Fruit fly (Drosophila melanogaster): ENCODE data around the gene mil.

mil gene

DNA sequence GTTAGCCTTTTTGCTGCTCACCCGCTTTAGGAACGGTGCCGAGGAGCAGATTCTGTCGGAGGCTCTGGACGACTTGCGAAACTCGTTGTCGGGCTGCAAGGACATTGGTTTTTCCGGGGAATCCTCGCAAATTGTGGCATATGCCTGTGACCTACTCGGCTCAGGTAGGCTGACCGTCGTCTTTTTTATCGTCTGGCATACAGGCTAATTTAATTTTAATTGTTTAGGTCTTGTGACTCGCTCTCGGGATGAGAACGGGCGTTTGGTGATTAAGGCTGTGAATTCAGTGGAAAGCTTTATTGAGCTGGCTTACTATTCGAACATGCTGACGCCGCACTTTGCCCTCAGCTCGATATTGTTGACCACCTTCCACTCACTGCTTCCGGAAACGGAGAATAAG lies 19.2 kb downstream of the mil start:
- TF ChIP-seq OdsH (GFP tag; optimal IDR thresholded peaks at IDR 0.05) = no peak
- TF ChIP-seq dsx (GFP tag; optimal IDR thresholded peaks at IDR 0.05; ENCODE audit: poor library complexity, severe bottlenecking) = no peak
- no peak for TF ChIP-seq topi (GFP tag; optimal IDR thresholded peaks at IDR 0.05)
- no peak for TF ChIP-seq CG34406 (GFP tag; optimal IDR thresholded peaks at IDR 0.05)
- no peak for TF ChIP-seq achi (GFP tag; optimal IDR thresholded peaks at IDR 0.05)
- TF ChIP-seq CG6792 (GFP tag; optimal IDR thresholded peaks at IDR 0.05) = no peak
- no peak for TF ChIP-seq CG10631 (GFP tag; optimal IDR thresholded peaks at IDR 0.05)
- TF ChIP-seq CG8319 (GFP tag; optimal IDR thresholded peaks at IDR 0.05) = no peak
- TF ChIP-seq CG8632 (GFP tag; optimal IDR thresholded peaks at IDR 0.05) = no peak
- no peak for TF ChIP-seq CG9139 (GFP tag; optimal IDR thresholded peaks at IDR 0.05)
- no peak for TF ChIP-seq acj6 (GFP tag; optimal IDR thresholded peaks at IDR 0.05)
- no peak for TF ChIP-seq CG11762 (GFP tag; optimal IDR thresholded peaks at IDR 0.05; ENCODE audit: insufficient read depth)
- TF ChIP-seq svp (GFP tag) = no peak
- no peak for TF ChIP-seq CG11294 (GFP tag; IDR thresholded peaks at IDR 0.05)
- no peak for TF ChIP-seq Sox14 (GFP tag; optimal IDR thresholded peaks at IDR 0.05)
- no peak for TF ChIP-seq Ets96B (tag; optimal IDR thresholded peaks at IDR 0.05)

DNA sequence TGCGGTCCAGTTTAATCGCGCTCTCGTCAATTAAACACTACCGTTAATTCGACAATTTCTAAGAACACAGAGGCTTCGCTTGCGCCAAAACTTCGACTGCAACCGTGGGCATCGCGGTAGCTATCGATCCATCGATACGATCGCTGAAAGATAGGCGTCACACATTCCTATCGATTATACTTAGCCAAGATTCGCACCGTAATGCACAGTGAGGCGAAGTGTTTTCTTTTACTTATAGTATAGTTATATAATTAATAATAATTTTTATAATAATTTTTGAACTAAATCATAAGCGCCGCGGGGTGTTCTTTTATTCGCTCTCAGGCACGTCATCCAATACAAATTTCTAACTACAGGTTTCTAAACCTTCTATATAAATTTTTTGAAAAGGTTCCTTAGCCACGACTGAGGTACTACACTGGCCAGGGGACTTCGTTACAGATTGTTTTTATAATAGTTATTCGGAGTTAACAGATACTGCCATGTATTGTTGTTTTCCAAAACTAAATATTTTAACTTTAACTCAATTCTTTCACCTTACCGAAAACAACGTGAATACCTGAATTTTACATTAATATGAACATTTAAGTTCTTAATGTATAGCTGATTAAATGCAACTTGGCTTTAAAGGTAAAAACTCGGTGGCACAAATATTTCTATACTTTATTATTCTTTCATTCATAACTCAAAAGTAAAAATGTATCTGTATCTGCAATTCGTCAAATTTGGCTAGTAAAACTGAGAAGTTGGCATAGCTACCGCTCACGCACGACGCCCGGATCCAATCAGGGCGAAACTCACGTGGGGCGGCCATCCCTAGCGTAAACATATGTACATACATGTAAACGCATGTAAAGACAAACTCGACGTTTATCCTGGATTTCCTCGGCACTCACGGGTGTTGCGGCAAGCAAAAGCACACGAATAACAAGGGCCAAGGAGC lies 25.8 kb downstream of the mil start, which contains the start of the genes NSD and BOD1:
TSS of gene NSD (minus strand) at position 102 of the 943 bp plus-strand sequence.
TSS of gene BOD1 (plus strand) at position 494 of the 943 bp plus-strand sequence.
- TF ChIP-seq CG1621 (tag; optimal IDR thresholded peaks at IDR 0.05) (no peak), topi (GFP tag; optimal IDR thresholded peaks at IDR 0.05) (peak; percentile 37), CG11294 (GFP tag; IDR thresholded peaks at IDR 0.05) (peak; percentile 46; the same call in 1 of the 2 replicates), fkh (GFP tag; optimal IDR thresholded peaks at IDR 0.05) (no peak), net (GFP tag; optimal IDR thresholded peaks at IDR 0.05) (no peak), Sox14 (GFP tag; optimal IDR thresholded peaks at IDR 0.05) (no peak), CG7368 (GFP tag; optimal IDR thresholded peaks at IDR 0.05) (no peak), CG6792 (GFP tag; optimal IDR thresholded peaks at IDR 0.05) (peak; percentile 28), CG10669 (GFP tag; optimal IDR thresholded peaks at IDR 0.05) (no peak), OdsH (GFP tag; optimal IDR thresholded peaks at IDR 0.05) (no peak), Hr39 (GFP tag; optimal IDR thresholded peaks at IDR 0.05) (peak; percentile 3), CG8319 (GFP tag; optimal IDR thresholded peaks at IDR 0.05) (no peak), eg (GFP tag; IDR thresholded peaks at IDR 0.05) (peak; percentile 58; the same call in 2 of the 3 replicates), Met (GFP tag; optimal IDR thresholded peaks at IDR 0.05) (no peak), Gug (GFP tag; IDR thresholded peaks at IDR 0.05) (peak; percentile 28; the same call in 1 of the 2 replicates), CG6808 (GFP tag; optimal IDR thresholded peaks at IDR 0.05) (no peak), spab (GFP tag; optimal IDR thresholded peaks at IDR 0.05) (no peak), Blimp-1 (GFP tag; optimal IDR thresholded peaks at IDR 0.05) (no peak), Eip75B (GFP tag; optimal IDR thresholded peaks at IDR 0.05) (no peak), salr (GFP tag; optimal IDR thresholded peaks at IDR 0.05) (no peak), svp (GFP tag) (peak; percentile 81), CG8119 (GFP tag; IDR thresholded peaks at IDR 0.05) (no peak), CG6854 (GFP tag; optimal IDR thresholded peaks at IDR 0.05) (no peak), Hr38 (GFP tag; optimal IDR thresholded peaks at IDR 0.05) (no peak), achi (GFP tag; optimal IDR thresholded peaks at IDR 0.05) (no peak), CG9139 (GFP tag; optimal IDR thresholded peaks at IDR 0.05) (no peak), Smox (GFP tag; optimal IDR thresholded peaks at IDR 0.05) (no peak), cyc (GFP tag; optimal IDR thresholded peaks at IDR 0.05) (no peak), CG16779 (tag; optimal IDR thresholded peaks at IDR 0.05) (no peak), pdm3 (GFP tag; optimal IDR thresholded peaks at IDR 0.05) (no peak), Lpt (GFP tag; optimal IDR thresholded peaks at IDR 0.05) (no peak), Eip93F (GFP tag; optimal IDR thresholded peaks at IDR 0.05) (peak; percentile 6), Sox102F (GFP tag; optimal IDR thresholded peaks at IDR 0.05) (no peak), CG6276 (GFP tag; optimal IDR thresholded peaks at IDR 0.05) (no peak), vri (GFP tag; optimal IDR thresholded peaks at IDR 0.05) (no peak), Hr4 (GFP tag; optimal IDR thresholded peaks at IDR 0.05) (no peak), esn (GFP tag; optimal IDR thresholded peaks at IDR 0.05) (peak; percentile 48), dsx (GFP tag; optimal IDR thresholded peaks at IDR 0.05; ENCODE audit: poor library complexity, severe bottlenecking) (no peak), CG10631 (GFP tag; optimal IDR thresholded peaks at IDR 0.05) (peak; percentile 67), CG34406 (GFP tag; optimal IDR thresholded peaks at IDR 0.05) (peak; percentile 41), Eip78C (GFP tag) (no peak), CG4318 (GFP tag; optimal IDR thresholded peaks at IDR 0.05) (no peak)
